Fruit fly (Drosophila melanogaster): Measurements from ENCODE around the gene Nup153.

dm6 chrX:16585569-16585968 is 13.5 kb upstream of the Nup153 start:
- TF ChIP-seq CG8478 (optimal IDR thresholded peaks at IDR 0.05), result no peak
- no peak for TF ChIP-seq psq (optimal IDR thresholded peaks at IDR 0.05)
- no peak for TF ChIP-seq EcR (GFP tag; optimal IDR thresholded peaks at IDR 0.05)

Measured in whole organism.